Worm (Caenorhabditis elegans) whole organism, L1 larva: ENCODE data around the gene sec-6.

Source experiments
- C04F5.9 ChIP-seq: sonication (generic microtip); optimal IDR thresholded peaks from 2 replicates; lab custom pipeline; 2016; ENCODE audit warnings: missing genetic modification characterization, missing compliant biosample characterization
- C16A3.4 ChIP-seq: fragments of 150-350 bp; optimal IDR thresholded peaks from 2 replicates; lab custom pipeline; 2014; ENCODE audit warnings: missing biosample characterization, missing genetic modification characterization
- Y116A8C.19 ChIP-seq: sonication (generic microtip); optimal IDR thresholded peaks from 2 replicates; lab custom pipeline; 2016; ENCODE audit warnings: missing compliant biosample characterization, missing genetic modification characterization, borderline replicate concordance
- aha-1 ChIP-seq: fragments of 150-350 bp; optimal IDR thresholded peaks from 2 replicates; lab custom pipeline; 2014; ENCODE audit warnings: missing biosample characterization, missing genetic modification characterization
- alr-1 ChIP-seq: fragments of 200-800 bp; sonication (Bioruptor generic); optimal IDR thresholded peaks from 2 replicates; lab custom pipeline; 2018; ENCODE audit warnings: borderline replicate concordance, mild to moderate bottlenecking, missing genetic modification characterization, missing compliant biosample characterization
- blmp-1 ChIP-seq: fragments of 150-350 bp; optimal IDR thresholded peaks from 2 replicates; lab custom pipeline; 2014; ENCODE audit warnings: missing biosample characterization, missing genetic modification characterization
- ceh-63 ChIP-seq: fragments of 200-800 bp; sonication (Bioruptor generic); optimal IDR thresholded peaks from 2 replicates; lab custom pipeline; 2018; ENCODE audit warnings: mild to moderate bottlenecking, missing genetic modification characterization, missing compliant biosample characterization
- ceh-8 ChIP-seq: fragments of 200-800 bp; sonication (Bioruptor generic); optimal IDR thresholded peaks from 2 replicates; lab custom pipeline; 2018; ENCODE audit warnings: mild to moderate bottlenecking, missing genetic modification characterization, moderate library complexity, missing compliant biosample characterization
- ceh-82 ChIP-seq, 3 experiments: fragments of 150-350 bp in 1 of 3; sonication (generic microtip) in 2 of 3; optimal IDR thresholded peaks; 2 replicates each; lab custom pipeline; 2014 to 2017; ENCODE audit warnings: missing biosample characterization in 3 of 3, missing genetic modification characterization in 3 of 3
- ceh-88 ChIP-seq: fragments of 200-800 bp; sonication (Bioruptor generic); IDR thresholded peaks from 2 replicates; pipeline ENCODE4 v1.3.6; 2022; ENCODE audit warnings: missing genetic modification characterization, missing compliant biosample characterization
- ces-1 ChIP-seq: fragments of 150-350 bp; optimal IDR thresholded peaks from 2 replicates; lab custom pipeline; 2014; ENCODE audit warnings: missing biosample characterization, missing genetic modification reagents, missing genetic modification characterization
- dpl-1 ChIP-seq, 3 experiments: fragments of 150-350 bp in 2 of 3; sonication (generic microtip) in 1 of 3; optimal IDR thresholded peaks; 2 replicates each; lab custom pipeline; 2014 to 2017; ENCODE audit warnings: missing biosample characterization in 3 of 3, missing genetic modification characterization in 3 of 3, missing genetic modification reagents in 3 of 3
- efl-1 ChIP-seq, 4 experiments: fragments of 150-350 bp; optimal IDR thresholded peaks in 3 of 4; peaks in 1 of 4; 1 replicate in 1 of 4; 2 replicates in 3 of 4; lab custom pipeline; 2014; ENCODE audit warnings: missing biosample characterization in 2 of 4, missing genetic modification characterization in 2 of 4, missing genetic modification reagents in 2 of 4
- egl-13 ChIP-seq: sonication (generic microtip); optimal IDR thresholded peaks from 2 replicates; lab custom pipeline; 2016; ENCODE audit warnings: missing genotype, missing genetic modification reagents, missing genetic modification characterization, missing compliant biosample characterization
- egl-27 ChIP-seq, 2 experiments: fragments of 150-350 bp in 1 of 2; sonication (generic microtip); optimal IDR thresholded peaks; 3 replicates each; lab custom pipeline; 2017 to 2018; ENCODE audit warnings: missing biosample characterization in 2 of 2, missing genetic modification characterization in 2 of 2, missing genetic modification reagents in 2 of 2
- elt-2 ChIP-seq: sonication (generic microtip); optimal IDR thresholded peaks from 2 replicates; lab custom pipeline; 2016; ENCODE audit warnings: missing genetic modification characterization, mild to moderate bottlenecking, inconsistent platforms, missing compliant biosample characterization, missing genetic modification reagents
- fkh-10 ChIP-seq: sonication (generic microtip); optimal IDR thresholded peaks from 2 replicates; lab custom pipeline; 2017; ENCODE audit warnings: missing biosample characterization, missing genetic modification reagents, missing genetic modification characterization
- fkh-8 ChIP-seq: sonication (generic microtip); optimal IDR thresholded peaks from 2 replicates; lab custom pipeline; 2016; ENCODE audit warnings: mild to moderate bottlenecking, missing genetic modification characterization, missing compliant biosample characterization
- fos-1 ChIP-seq: fragments of 150-350 bp; optimal IDR thresholded peaks from 2 replicates; lab custom pipeline; 2014; ENCODE audit warnings: missing biosample characterization, missing genetic modification characterization
- grh-1 ChIP-seq: fragments of 200-800 bp; sonication (Bioruptor generic); IDR thresholded peaks from 2 replicates; pipeline ENCODE4 v1.3.6; 2022; ENCODE audit warnings: missing genetic modification reagents, missing genetic modification characterization, missing compliant biosample characterization
- hpl-2 ChIP-seq: fragments of 150-350 bp; optimal IDR thresholded peaks from 2 replicates; lab custom pipeline; 2014; ENCODE audit warnings: missing biosample characterization, missing genetic modification reagents, missing genetic modification characterization
- irx-1 ChIP-seq: sonication (generic microtip); optimal IDR thresholded peaks from 2 replicates; lab custom pipeline; 2016; ENCODE audit warnings: missing genetic modification characterization, missing compliant biosample characterization
- isw-1 ChIP-seq: fragments of 200-800 bp; sonication (Bioruptor generic); IDR thresholded peaks from 2 replicates; pipeline ENCODE4 v1.3.6; 2022; ENCODE audit warnings: missing genetic modification characterization, missing compliant biosample characterization
- lin-13 ChIP-seq: fragments of 150-350 bp; optimal IDR thresholded peaks from 2 replicates; lab custom pipeline; 2014; ENCODE audit warnings: missing biosample characterization, missing genetic modification reagents, missing genetic modification characterization
- lin-14 ChIP-seq: fragments of 200-800 bp; sonication (Bioruptor generic); optimal IDR thresholded peaks from 2 replicates; lab custom pipeline; 2018; ENCODE audit warnings: mild to moderate bottlenecking, missing genetic modification characterization, moderate library complexity, missing compliant biosample characterization
- lin-35 ChIP-seq, 2 experiments: fragments of 150-350 bp; optimal IDR thresholded peaks; 2 replicates each; lab custom pipeline; 2014; ENCODE audit warnings: missing biosample characterization in 2 of 2, missing genetic modification characterization in 2 of 2, missing genetic modification reagents in 2 of 2
- lin-39 ChIP-seq: fragments of 150-350 bp; optimal IDR thresholded peaks from 2 replicates; lab custom pipeline; 2014; ENCODE audit warnings: missing biosample characterization, missing genetic modification reagents, missing genetic modification characterization
- lsy-2 ChIP-seq, 2 experiments: fragments of 150-350 bp; optimal IDR thresholded peaks; 2 replicates each; lab custom pipeline; 2014; ENCODE audit warnings: missing biosample characterization in 2 of 2, missing genetic modification characterization in 2 of 2
- mab-9 ChIP-seq: fragments of 200-800 bp; sonication (Bioruptor generic); IDR thresholded peaks from 2 replicates; pipeline ENCODE4 v1.3.6; 2022; ENCODE audit warnings: missing genetic modification reagents, missing genetic modification characterization, missing compliant biosample characterization
- mdl-1 ChIP-seq, 2 experiments: fragments of 150-350 bp; optimal IDR thresholded peaks; 2 replicates each; lab custom pipeline; 2014 to 2017; ENCODE audit warnings: missing biosample characterization in 2 of 2, missing genetic modification characterization in 2 of 2, inconsistent platforms in 1 of 2
- mep-1 ChIP-seq: fragments of 150-350 bp; optimal IDR thresholded peaks from 2 replicates; lab custom pipeline; 2014; ENCODE audit warnings: missing biosample characterization, missing genetic modification characterization
- nhr-12 ChIP-seq: sonication (generic microtip); optimal IDR thresholded peaks from 2 replicates; lab custom pipeline; 2017; ENCODE audit warnings: missing biosample characterization, missing genetic modification characterization
- nhr-19 ChIP-seq: fragments of 200-800 bp; sonication (Bioruptor generic); conservative IDR thresholded peaks from 2 replicates; pipeline ENCODE4 v1.3.6; 2022; ENCODE audit warnings: missing genetic modification characterization, missing compliant biosample characterization
- nhr-71 ChIP-seq: sonication (generic microtip); optimal IDR thresholded peaks from 2 replicates; lab custom pipeline; 2016; ENCODE audit warnings: mild to moderate bottlenecking, missing genetic modification characterization, moderate library complexity, missing compliant biosample characterization
- nhr-76 ChIP-seq: sonication (generic microtip); optimal IDR thresholded peaks from 2 replicates; lab custom pipeline; 2017; ENCODE audit warnings: missing biosample characterization, missing genetic modification characterization
- rnt-1 ChIP-seq: sonication (generic microtip); optimal IDR thresholded peaks from 2 replicates; lab custom pipeline; 2016; ENCODE audit warnings: mild to moderate bottlenecking, missing genetic modification characterization, moderate library complexity, missing compliant biosample characterization
- snpc-4 ChIP-seq: fragments of 150-350 bp; optimal IDR thresholded peaks from 2 replicates; lab custom pipeline; 2014; ENCODE audit warnings: missing biosample characterization, missing genetic modification characterization
- snu-23 ChIP-seq: sonication (generic microtip); optimal IDR thresholded peaks from 2 replicates; lab custom pipeline; 2016; ENCODE audit warnings: missing genetic modification characterization, missing compliant biosample characterization
- sox-4 ChIP-seq: sonication (generic microtip); optimal IDR thresholded peaks from 2 replicates; lab custom pipeline; 2016; ENCODE audit warnings: missing genetic modification characterization, missing compliant biosample characterization
- sup-37 ChIP-seq: fragments of 200-800 bp; sonication (Bioruptor generic); optimal IDR thresholded peaks from 2 replicates; lab custom pipeline; 2018; ENCODE audit warnings: mild to moderate bottlenecking, missing genetic modification characterization, missing compliant biosample characterization
- swsn-7 ChIP-seq: sonication (generic microtip); optimal IDR thresholded peaks from 2 replicates; lab custom pipeline; 2016; ENCODE audit warnings: missing genetic modification characterization, missing compliant biosample characterization
- tbx-2 ChIP-seq: sonication (generic microtip); optimal IDR thresholded peaks from 2 replicates; lab custom pipeline; 2016; ENCODE audit warnings: missing genetic modification characterization, missing compliant biosample characterization
- tlp-1 ChIP-seq: fragments of 150-350 bp; optimal IDR thresholded peaks from 2 replicates; lab custom pipeline; 2014; ENCODE audit warnings: missing biosample characterization, missing genetic modification characterization
- unc-86 ChIP-seq: sonication (generic microtip); optimal IDR thresholded peaks from 2 replicates; lab custom pipeline; 2016; ENCODE audit warnings: missing genetic modification characterization, missing compliant biosample characterization
- unc-98 ChIP-seq: fragments of 200-800 bp; sonication (Bioruptor generic); IDR thresholded peaks from 2 replicates; pipeline ENCODE4 v1.3.6; 2022; ENCODE audit warnings: missing genetic modification characterization, missing compliant biosample characterization
- zip-4 ChIP-seq: fragments of 200-800 bp; sonication (Bioruptor generic); optimal IDR thresholded peaks from 2 replicates; lab custom pipeline; 2018; ENCODE audit warnings: mild to moderate bottlenecking, missing genetic modification characterization, moderate library complexity, missing compliant biosample characterization
- ztf-4 ChIP-seq: fragments of 150-350 bp; optimal IDR thresholded peaks from 2 replicates; lab custom pipeline; 2014; ENCODE audit warnings: missing biosample characterization, missing genetic modification characterization

Gene sec-6

DNA sequence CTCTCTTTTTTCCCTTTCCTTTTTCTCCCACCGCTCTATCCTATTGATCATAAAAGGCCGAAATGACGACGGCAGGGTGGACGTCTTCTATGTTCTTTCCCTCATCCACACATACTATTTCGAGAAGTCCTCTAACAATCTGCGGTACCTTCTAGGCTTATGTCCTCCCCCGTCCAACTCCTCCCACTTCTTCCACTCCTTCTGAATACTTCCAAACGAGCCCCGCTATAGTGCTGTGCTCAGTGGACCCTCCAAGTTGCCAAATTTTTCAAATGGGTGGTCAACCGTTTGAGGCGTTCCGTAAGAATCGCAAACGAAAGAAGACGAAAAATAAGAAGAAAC is 23.3 kb upstream of the sec-6 start:
- TF ChIP-seq isw-1 (GFP tag; lab: Robert Waterston, UW) = peak; percentile 28
- TF ChIP-seq Y116A8C.19 (tag; lab: Kevin White, UChicago) = no peak
- no peak for TF ChIP-seq C04F5.9 (tag; lab: Kevin White, UChicago)
- no peak for TF ChIP-seq sox-4 (tag; lab: Kevin White, UChicago)
- TF ChIP-seq mep-1 (tag; lab: Kevin White, UChicago) = peak; percentile 31
- TF ChIP-seq fos-1 (tag; lab: Kevin White, UChicago) = peak; percentile 6
- no peak for TF ChIP-seq egl-27 (tag; optimal IDR thresholded peaks at IDR 0.05; lab: Kevin White, UChicago)
- peak; percentile 31 for TF ChIP-seq egl-13 (tag; lab: Kevin White, UChicago)
- TF ChIP-seq nhr-71 = peak; percentile 51
- TF ChIP-seq lin-13 (GFP tag; lab: Kevin White, UChicago) = peak; percentile 43
- no peak for TF ChIP-seq hpl-2
- peak; percentile 37 for TF ChIP-seq tbx-2 (tag; lab: Kevin White, UChicago)
- peak in 1 of 2 experiments; percentile 28 for TF ChIP-seq lin-35 (GFP tag; optimal IDR thresholded peaks at IDR 0.05; lab: Kevin White, UChicago)
- peak; percentile 6 for TF ChIP-seq C16A3.4 (tag; lab: Kevin White, UChicago)
- peak; percentile 53 for TF ChIP-seq fkh-8
- no peak for TF ChIP-seq ces-1 (GFP tag; lab: Kevin White, UChicago)
- TF ChIP-seq unc-86 (tag; lab: Kevin White, UChicago) = peak; percentile 70
- peak; percentile 49 for TF ChIP-seq snu-23 (GFP tag; lab: Kevin White, UChicago)
- no peak for TF ChIP-seq tlp-1
- TF ChIP-seq mab-9 (GFP tag; lab: Robert Waterston, UW) = peak; percentile 49; the same call in 1 of the 2 replicates
- peak; percentile 44 for TF ChIP-seq swsn-7 (tag; lab: Kevin White, UChicago)
- peak; percentile 1 to 75 (median 60) for TF ChIP-seq ceh-82 (tag; optimal IDR thresholded peaks at IDR 0.05; lab: Kevin White, UChicago)
- peak; percentile 32 to 38 for TF ChIP-seq efl-1 (optimal IDR thresholded peaks at IDR 0.05; lab: Kevin White, UChicago)
- peak in 1 of 2 experiments; percentile 82 for TF ChIP-seq efl-1 (GFP tag; optimal IDR thresholded peaks at IDR 0.05 in 1 of 2; lab: Kevin White, UChicago)
- no peak for TF ChIP-seq mdl-1 (tag; optimal IDR thresholded peaks at IDR 0.05; lab: Kevin White, UChicago)
- TF ChIP-seq ceh-88 (GFP tag; lab: Robert Waterston, UW) = peak; percentile 44; the same call in 1 of the 2 replicates
- TF ChIP-seq snpc-4 (tag; lab: Kevin White, UChicago) = no peak
- TF ChIP-seq fkh-10 (GFP tag; lab: Kevin White, UChicago) = peak; percentile 69
- no peak for TF ChIP-seq aha-1 (tag; lab: Kevin White, UChicago)
- peak; percentile 34 to 52 for TF ChIP-seq lsy-2 (tag; optimal IDR thresholded peaks at IDR 0.05; lab: Kevin White, UChicago)
- TF ChIP-seq blmp-1 (tag; lab: Kevin White, UChicago) = peak; percentile 94
- TF ChIP-seq lin-14 (GFP tag; lab: Kevin White, UChicago) = peak; percentile 91

DNA sequence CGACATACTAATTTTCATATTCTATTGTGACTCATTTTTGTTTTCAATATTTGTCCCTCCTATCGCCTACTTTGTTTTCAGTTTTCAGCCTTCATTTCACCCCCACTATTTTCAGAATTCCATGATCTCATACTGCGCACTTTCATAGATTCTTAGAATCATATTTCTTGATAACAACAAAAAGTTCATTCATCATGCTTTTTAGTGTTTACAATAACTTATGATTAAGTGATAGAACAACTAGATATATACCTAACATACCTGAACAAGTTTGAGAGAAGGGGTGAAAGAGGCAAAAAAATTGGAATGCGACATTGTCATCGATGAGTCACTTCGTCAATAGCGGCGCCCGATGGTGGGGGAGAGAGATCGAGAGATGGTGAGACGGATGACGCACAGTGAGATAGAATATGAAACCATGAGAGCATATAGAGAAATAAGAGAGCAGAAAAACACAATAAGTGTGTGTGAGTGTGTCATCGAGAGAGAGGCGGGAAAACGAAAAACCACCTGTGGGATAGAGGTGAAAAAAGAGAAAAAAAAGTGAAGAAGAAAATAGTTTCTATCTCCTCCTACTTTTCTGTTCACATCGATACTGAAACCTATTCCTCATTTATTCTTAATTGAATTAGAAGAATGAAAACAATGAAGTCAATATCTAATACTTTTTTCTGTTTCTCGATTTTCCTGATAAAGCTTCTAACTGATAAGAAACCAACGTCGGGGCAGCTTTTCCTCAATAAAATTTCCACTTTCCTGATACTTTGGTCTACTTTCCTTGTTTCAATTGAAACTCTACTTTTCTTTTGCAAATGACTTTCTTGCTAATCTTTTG is 22.5 kb upstream of the sec-6 start:
- TF ChIP-seq ceh-8 (GFP tag; lab: Kevin White, UChicago) = peak; percentile 18
- TF ChIP-seq isw-1 (GFP tag; lab: Robert Waterston, UW) = 0 out of 2 replicates have a peak, but pooled peaks have one; percentile 14
- TF ChIP-seq lin-39 = peak; percentile 20
- TF ChIP-seq elt-2 = peak; percentile 72
- peak; percentile 80 for TF ChIP-seq mep-1 (tag; lab: Kevin White, UChicago)
- TF ChIP-seq snu-23 (GFP tag; lab: Kevin White, UChicago) = peak; percentile 85
- peak; percentile 59 for TF ChIP-seq unc-86 (tag; lab: Kevin White, UChicago)
- no peak for TF ChIP-seq grh-1 (GFP tag; lab: Robert Waterston, UW)
- peak; percentile 57 for TF ChIP-seq nhr-19 (GFP tag; lab: Robert Waterston, UW)
- no peak for TF ChIP-seq nhr-76
- no peak for TF ChIP-seq alr-1 (tag; lab: Kevin White, UChicago)
- TF ChIP-seq nhr-12 (tag; lab: Kevin White, UChicago) = no peak
- no peak for TF ChIP-seq ceh-88 (GFP tag; lab: Robert Waterston, UW)
- peak; percentile 48 for TF ChIP-seq ztf-4 (tag; lab: Kevin White, UChicago)
- peak; percentile 58 for TF ChIP-seq irx-1 (tag; lab: Kevin White, UChicago)
- no peak for TF ChIP-seq snpc-4 (tag; lab: Kevin White, UChicago)
- TF ChIP-seq mab-9 (GFP tag; lab: Robert Waterston, UW) = no peak
- no peak for TF ChIP-seq hpl-2
- no peak for TF ChIP-seq zip-4 (GFP tag; lab: Kevin White, UChicago)
- peak; percentile 11 for TF ChIP-seq egl-13 (tag; lab: Kevin White, UChicago)
- TF ChIP-seq blmp-1 (tag; lab: Kevin White, UChicago) = peak; percentile 87
- TF ChIP-seq fkh-8 = peak; percentile 81
- TF ChIP-seq rnt-1 (tag; lab: Kevin White, UChicago) = peak; percentile 72
- TF ChIP-seq sup-37 (GFP tag; lab: Kevin White, UChicago) = no peak
- no peak for TF ChIP-seq unc-98 (GFP tag; lab: Robert Waterston, UW)
- TF ChIP-seq ceh-63 = no peak
- TF ChIP-seq dpl-1 (GFP tag; optimal IDR thresholded peaks at IDR 0.05; lab: Kevin White, UChicago) = peak; percentile 25 to 58 (median 53)
